Fruit fly (Drosophila melanogaster) whole organism, embryonic: Measurements from ENCODE around the gene Pex1.

Source experiments
- Bgb ChIP-seq: fragments of 200-800 bp; sonication (Bioruptor generic); IDR thresholded peaks from 2 replicates; pipeline ENCODE4 v1.3.6; 2022; ENCODE audit warnings: missing biosample characterization, missing genetic modification characterization; ENCODE audit not compliant: partially characterized antibody
- CG10274 ChIP-seq: fragments of 200-800 bp; sonication (Bioruptor generic); optimal IDR thresholded peaks from 3 replicates; lab custom pipeline; 2017; ENCODE audit warnings: missing biosample characterization, mild to moderate bottlenecking, missing genetic modification characterization
- CG10565 ChIP-seq: fragments of 200-800 bp; sonication (Bioruptor generic); optimal IDR thresholded peaks from 3 replicates; lab custom pipeline; 2016; ENCODE audit warnings: missing biosample characterization, mild to moderate bottlenecking, missing genetic modification characterization
- CG10979 ChIP-seq: fragments of 200-800 bp; sonication (Bioruptor generic); optimal IDR thresholded peaks from 2 replicates; lab custom pipeline; 2018; ENCODE audit warnings: missing biosample characterization, mild to moderate bottlenecking, missing genetic modification characterization, moderate library complexity
- CG13123 ChIP-seq: fragments of 200-800 bp; sonication (Bioruptor generic); optimal IDR thresholded peaks from 2 replicates; lab custom pipeline; 2016; ENCODE audit warnings: missing biosample characterization, missing genetic modification characterization
- CG13296 ChIP-seq: fragments of 200-800 bp; sonication (Bioruptor generic); optimal IDR thresholded peaks from 3 replicates; lab custom pipeline; 2018; ENCODE audit warnings: missing biosample characterization, mild to moderate bottlenecking, missing genetic modification characterization
- CG14014 ChIP-seq: fragments of 200-800 bp; sonication (Bioruptor generic); IDR thresholded peaks from 2 replicates; pipeline ENCODE4 v1.3.6; 2022; ENCODE audit warnings: missing biosample characterization, missing genetic modification characterization
- CG1529 ChIP-seq: fragments of 200-800 bp; sonication (Bioruptor generic); optimal IDR thresholded peaks from 3 replicates; lab custom pipeline; 2018; ENCODE audit warnings: missing biosample characterization, missing genetic modification characterization
- CG17186 ChIP-seq: fragments of 200-800 bp; sonication (Bioruptor generic); optimal IDR thresholded peaks from 3 replicates; lab custom pipeline; 2017; ENCODE audit warnings: missing biosample characterization, missing genetic modification reagents, missing genetic modification characterization
- CG17359 ChIP-seq: fragments of 200-800 bp; sonication (Bioruptor generic); optimal IDR thresholded peaks from 3 replicates; lab custom pipeline; 2018; ENCODE audit warnings: missing biosample characterization, mild to moderate bottlenecking, missing genetic modification characterization, moderate library complexity
- CG17829 ChIP-seq: fragments of 200-800 bp; optimal IDR thresholded peaks from 2 replicates; lab custom pipeline; 2019; ENCODE audit warnings: missing biosample characterization, mild to moderate bottlenecking, missing genetic modification characterization, moderate library complexity
- CG2116 ChIP-seq: fragments of 200-800 bp; sonication (Bioruptor generic); optimal IDR thresholded peaks from 3 replicates; lab custom pipeline; 2018; ENCODE audit warnings: missing biosample characterization, mild to moderate bottlenecking, missing genetic modification characterization
- CG2199 ChIP-seq: fragments of 200-800 bp; sonication (Bioruptor generic); IDR thresholded peaks from 3 replicates; pipeline ENCODE4 v1.3.6; 2022; ENCODE audit warnings: missing biosample characterization, missing genetic modification characterization
- CG2202 ChIP-seq: fragments of 200-800 bp; sonication (Bioruptor generic); optimal IDR thresholded peaks from 2 replicates; lab custom pipeline; 2018; ENCODE audit warnings: missing biosample characterization, mild to moderate bottlenecking, missing genetic modification characterization
- CG2678 ChIP-seq: fragments of 200-800 bp; sonication (Bioruptor generic); optimal IDR thresholded peaks from 3 replicates; lab custom pipeline; 2019; ENCODE audit warnings: missing biosample characterization, mild to moderate bottlenecking, missing genetic modification characterization, moderate library complexity
- CG2712 ChIP-seq: fragments of 200-800 bp; optimal IDR thresholded peaks from 3 replicates; lab custom pipeline; 2019; ENCODE audit warnings: missing biosample characterization, mild to moderate bottlenecking, missing genetic modification characterization, moderate library complexity
- CG3065 ChIP-seq: fragments of 200-800 bp; sonication (Bioruptor generic); optimal IDR thresholded peaks from 2 replicates; lab custom pipeline; 2016; ENCODE audit warnings: missing biosample characterization, missing genetic modification characterization
- CG32772 ChIP-seq: fragments of 200-800 bp; sonication (Bioruptor generic); IDR thresholded peaks from 2 replicates; pipeline ENCODE4 v1.3.6; 2022; ENCODE audit warnings: missing biosample characterization, missing genetic modification characterization
- CG34422 ChIP-seq: fragments of 200-800 bp; sonication (Bioruptor generic); IDR thresholded peaks from 3 replicates; pipeline ENCODE4 v1.3.6; 2022; ENCODE audit warnings: missing biosample characterization, missing genetic modification characterization
- CG4617 ChIP-seq: fragments of 200-800 bp; sonication (Bioruptor generic); optimal IDR thresholded peaks from 3 replicates; lab custom pipeline; 2016; ENCODE audit warnings: missing biosample characterization, missing genetic modification characterization, borderline replicate concordance
- CG8924 ChIP-seq: fragments of 200-800 bp; optimal IDR thresholded peaks from 3 replicates; lab custom pipeline; 2019; ENCODE audit warnings: missing biosample characterization, mild to moderate bottlenecking, missing genetic modification characterization, moderate library complexity
- CG8944 ChIP-seq: fragments of 200-800 bp; sonication (Bioruptor generic); optimal IDR thresholded peaks from 3 replicates; lab custom pipeline; 2016; ENCODE audit warnings: missing biosample characterization, missing genetic modification characterization
- CG9727 ChIP-seq: fragments of 200-800 bp; sonication (Bioruptor generic); optimal IDR thresholded peaks from 3 replicates; lab custom pipeline; 2017; ENCODE audit warnings: missing biosample characterization, mild to moderate bottlenecking, missing genetic modification characterization
- CG9797 ChIP-seq: fragments of 200-800 bp; sonication (Bioruptor generic); optimal IDR thresholded peaks from 3 replicates; lab custom pipeline; 2018; ENCODE audit warnings: missing biosample characterization, mild to moderate bottlenecking, missing genetic modification characterization
- D19A ChIP-seq: fragments of 200-800 bp; optimal IDR thresholded peaks from 3 replicates; lab custom pipeline; 2019; ENCODE audit warnings: missing biosample characterization, mild to moderate bottlenecking, missing genetic modification characterization, moderate library complexity
- Doc3 ChIP-seq: fragments of 200-800 bp; sonication (Bioruptor generic); IDR thresholded peaks from 3 replicates; pipeline ENCODE4 v1.3.6; 2022; ENCODE audit warnings: missing biosample characterization, missing genetic modification characterization; ENCODE audit not compliant: partially characterized antibody
- E2f2 ChIP-seq: fragments of 200-800 bp; sonication (Bioruptor generic); IDR thresholded peaks from 2 replicates; pipeline ENCODE4 v1.3.6; 2022; ENCODE audit warnings: missing biosample characterization, missing genetic modification characterization
- Hey ChIP-seq: fragments of 200-800 bp; sonication (Bioruptor generic); optimal IDR thresholded peaks from 3 replicates; lab custom pipeline; 2018; ENCODE audit warnings: missing biosample characterization, mild to moderate bottlenecking, missing genetic modification characterization
- Med ChIP-seq: fragments of 200-800 bp; sonication (Bioruptor generic); peaks from one replicate; lab custom pipeline; 2016; ENCODE audit warnings: missing biosample characterization, missing genetic modification characterization, mild to moderate bottlenecking, inconsistent platforms, moderate library complexity
- NC2β ChIP-seq: fragments of 200-800 bp; sonication (Bioruptor generic); optimal IDR thresholded peaks from 2 replicates; lab custom pipeline; 2016; ENCODE audit warnings: missing biosample characterization, missing genetic modification characterization
- Pdp1 ChIP-seq, 2 experiments: fragments of 200-800 bp; sonication (Bioruptor generic); optimal IDR thresholded peaks; 3 replicates each; lab custom pipeline; 2016; ENCODE audit warnings: missing biosample characterization in 2 of 2, missing genetic modification characterization in 2 of 2, mild to moderate bottlenecking in 1 of 2, moderate library complexity in 1 of 2
- Scr ChIP-seq: fragments of 200-800 bp; sonication (Bioruptor generic); IDR thresholded peaks from 2 replicates; pipeline ENCODE4 v1.3.6; 2022; ENCODE audit warnings: missing biosample characterization, missing genetic modification characterization; ENCODE audit not compliant: partially characterized antibody
- Sry-δ ChIP-seq: fragments of 200-800 bp; sonication (Bioruptor generic); optimal IDR thresholded peaks from 2 replicates; lab custom pipeline; 2016; ENCODE audit warnings: missing biosample characterization, missing genetic modification characterization
- Trl ChIP-seq, 3 experiments: fragments of >200 bp in 2 of 3; fragments of 200-800 bp in 1 of 3; sonication (Bioruptor generic) in 1 of 3; optimal IDR thresholded peaks; 2 replicates in 1 of 3; 3 replicates in 2 of 3; lab custom pipeline; 2016 to 2017; ENCODE audit warnings: missing biosample characterization in 1 of 3, missing genetic modification characterization in 1 of 3
- abd-A ChIP-seq: fragments of 200-800 bp; sonication (Bioruptor generic); optimal IDR thresholded peaks from 3 replicates; lab custom pipeline; 2019; ENCODE audit warnings: missing biosample characterization, mild to moderate bottlenecking, missing genetic modification characterization, moderate library complexity
- ato ChIP-seq: fragments of 200-800 bp; sonication (Bioruptor generic); IDR thresholded peaks from 2 replicates; pipeline ENCODE4 v1.3.6; 2022; ENCODE audit warnings: missing biosample characterization, missing genetic modification characterization; ENCODE audit not compliant: partially characterized antibody
- fu2 ChIP-seq: fragments of 200-800 bp; sonication (Bioruptor generic); optimal IDR thresholded peaks from 2 replicates; lab custom pipeline; 2016; ENCODE audit warnings: missing biosample characterization, missing genetic modification characterization
- gsb-n ChIP-seq: fragments of 200-800 bp; sonication (Bioruptor generic); optimal IDR thresholded peaks from 3 replicates; lab custom pipeline; 2018; ENCODE audit warnings: missing biosample characterization, mild to moderate bottlenecking, missing genetic modification characterization
- kah ChIP-seq: fragments of 200-800 bp; sonication (Bioruptor generic); optimal IDR thresholded peaks from 2 replicates; lab custom pipeline; 2018; ENCODE audit warnings: missing biosample characterization, mild to moderate bottlenecking, missing genetic modification characterization
- nerfin-2 ChIP-seq: fragments of 200-800 bp; sonication (Bioruptor generic); IDR thresholded peaks from 2 replicates; pipeline ENCODE4 v1.3.6; 2022; ENCODE audit warnings: missing biosample characterization, missing genetic modification characterization; ENCODE audit not compliant: partially characterized antibody
- pzg ChIP-seq: fragments of 200-800 bp; sonication (Bioruptor generic); optimal IDR thresholded peaks from 3 replicates; lab custom pipeline; 2018; ENCODE audit warnings: missing biosample characterization, mild to moderate bottlenecking, missing genetic modification characterization, moderate library complexity
- sens ChIP-seq: fragments of 200-800 bp; sonication (Bioruptor generic); peaks from one replicate; lab custom pipeline; 2016; ENCODE audit warnings: missing biosample characterization, missing genetic modification characterization
- slbo ChIP-seq: fragments of 200-800 bp; sonication (Bioruptor generic); IDR thresholded peaks from 2 replicates; pipeline ENCODE4 v1.3.6; 2022; ENCODE audit warnings: missing biosample characterization, missing genetic modification characterization
- slp2 ChIP-seq: fragments of 200-800 bp; sonication (Bioruptor generic); optimal IDR thresholded peaks from 2 replicates; lab custom pipeline; 2016; ENCODE audit warnings: missing biosample characterization, missing genetic modification characterization
- sna ChIP-seq: fragments of 200-800 bp; sonication (Bioruptor generic); IDR thresholded peaks from 2 replicates; pipeline ENCODE4 v1.3.6; 2022; ENCODE audit warnings: missing biosample characterization, missing genetic modification characterization; ENCODE audit not compliant: partially characterized antibody
- stwl ChIP-seq: fragments of 200-800 bp; sonication (Bioruptor generic); optimal IDR thresholded peaks from 3 replicates; lab custom pipeline; 2018; ENCODE audit warnings: missing biosample characterization, mild to moderate bottlenecking, missing genetic modification characterization, moderate library complexity
- trem ChIP-seq: fragments of 200-800 bp; optimal IDR thresholded peaks from 3 replicates; lab custom pipeline; 2019; ENCODE audit warnings: missing biosample characterization, mild to moderate bottlenecking, missing genetic modification characterization, moderate library complexity
- unpg ChIP-seq: fragments of 200-800 bp; sonication (Bioruptor generic); optimal IDR thresholded peaks from 3 replicates; lab custom pipeline; 2018; ENCODE audit warnings: missing biosample characterization, mild to moderate bottlenecking, missing genetic modification characterization, moderate library complexity
- vnd ChIP-seq: fragments of 200-800 bp; sonication (Bioruptor generic); IDR thresholded peaks from 3 replicates; pipeline ENCODE4 v1.3.6; 2022; ENCODE audit warnings: missing biosample characterization, missing genetic modification characterization; ENCODE audit not compliant: partially characterized antibody

Pex1 gene

dm6 chr3L:14071621-14072020 lies at the start of gene Pex1 (continued):
- TF ChIP-seq CG1529 (no peak), pzg (peak; percentile 69), CG2712 (tag; lab: Kevin White, UChicago) (peak; percentile 35), trem (tag; lab: Kevin White, UChicago) (peak; percentile 35), nerfin-2 (GFP tag; lab: Robert Waterston, UW) (peak; percentile 53; the same call in 1 of the 2 replicates), CG3065 (GFP tag; lab: Kevin White, UChicago) (no peak), CG10979 (tag; lab: Kevin White, UChicago) (peak; percentile 12), CG2116 (GFP tag; lab: Kevin White, UChicago) (peak; percentile 34), Scr (GFP tag; lab: Robert Waterston, UW) (peak; percentile 87), Pdp1 (GFP tag; optimal IDR thresholded peaks at IDR 0.05; lab: Kevin White, UChicago) (peak in 1 of 2 experiments; percentile 98), slbo (peak; percentile 45; the same call in 1 of the 2 replicates), unpg (GFP tag; lab: Kevin White, UChicago) (no peak), Trl (optimal IDR thresholded peaks at IDR 0.05; lab: Kevin White, UChicago) (no peak), Trl (GFP tag; optimal IDR thresholded peaks at IDR 0.05; lab: Kevin White, UChicago) (peak; percentile 15), CG13123 (no peak), fu2 (GFP tag; lab: Kevin White, UChicago) (no peak), ato (GFP tag; lab: Robert Waterston, UW) (peak; percentile 53; the same call in 1 of the 2 replicates), CG17359 (no peak), stwl (tag; lab: Kevin White, UChicago) (peak; percentile 72), CG10565 (GFP tag; lab: Kevin White, UChicago) (no peak), CG2202 (tag; lab: Kevin White, UChicago) (no peak), E2f2 (GFP tag; lab: Robert Waterston, UW) (peak; percentile 74), CG8944 (GFP tag; lab: Kevin White, UChicago) (no peak), CG17829 (tag; lab: Kevin White, UChicago) (peak; percentile 39), abd-A (tag; lab: Kevin White, UChicago) (no peak), CG2678 (no peak), CG34422 (GFP tag; lab: Robert Waterston, UW) (peak; percentile 57; the same call in 2 of the 3 replicates), gsb-n (tag; lab: Kevin White, UChicago) (peak; percentile 4), sna (GFP tag; lab: Robert Waterston, UW) (peak; percentile 88), CG2199 (GFP tag; lab: Robert Waterston, UW) (no peak), CG9727 (peak; percentile 20), CG10274 (GFP tag; lab: Kevin White, UChicago) (no peak), Sry-δ (GFP tag; lab: Kevin White, UChicago) (peak; percentile 92), Doc3 (GFP tag; lab: Robert Waterston, UW) (peak; percentile 73), CG8924 (no peak), Med (GFP tag; lab: Kevin White, UChicago) (peak; percentile 89), CG14014 (GFP tag; lab: Robert Waterston, UW) (peak; percentile 14; the same call in 1 of the 2 replicates), CG17186 (GFP tag; lab: Kevin White, UChicago) (peak; percentile 74), kah (GFP tag; lab: Kevin White, UChicago) (peak; percentile 88), vnd (GFP tag; lab: Robert Waterston, UW) (peak; percentile 71), Hey (tag; lab: Kevin White, UChicago) (no peak), sens (GFP tag; lab: Kevin White, UChicago) (peak; percentile 67), CG9797 (GFP tag; lab: Kevin White, UChicago) (peak; percentile 22), Bgb (peak; percentile 80), NC2β (GFP tag; lab: Kevin White, UChicago) (no peak), CG4617 (GFP tag; lab: Kevin White, UChicago) (peak; percentile 31), slp2 (GFP tag; lab: Kevin White, UChicago) (no peak), D19A (tag; lab: Kevin White, UChicago) (no peak), CG32772 (GFP tag; lab: Robert Waterston, UW) (no peak), CG13296 (GFP tag; lab: Kevin White, UChicago) (no peak)
